Worm (Caenorhabditis elegans) whole organism, L4 larva: ENCODE measurements around the gene Y82E9BL.12.
A peak's percentile ranks its signal among the peaks of the same experiment; 100 is the strongest.

Experiments
- daf-8 ChIP-seq: fragments of 200-800 bp; sonication (Bioruptor generic); IDR thresholded peaks from 2 replicates; pipeline ENCODE4 v1.3.6; 2022; ENCODE audit warnings: missing genetic modification characterization, missing compliant biosample characterization
- duxl-1 ChIP-seq: sonication (generic microtip); optimal IDR thresholded peaks from 2 replicates; lab custom pipeline; 2016; ENCODE audit warnings: mild to moderate bottlenecking, missing genetic modification characterization, moderate library complexity, missing compliant biosample characterization; ENCODE audit not compliant: poor library complexity
- hlh-11 ChIP-seq: fragments of 200-800 bp; sonication (Bioruptor generic); optimal IDR thresholded peaks from 2 replicates; lab custom pipeline; 2018; ENCODE audit warnings: mild to moderate bottlenecking, missing genetic modification characterization, missing compliant biosample characterization
- lir-3 ChIP-seq: sonication (generic microtip); optimal IDR thresholded peaks from 2 replicates; lab custom pipeline; 2016; ENCODE audit warnings: mild to moderate bottlenecking, missing genetic modification characterization, missing compliant biosample characterization
- mdt-29 ChIP-seq: fragments of 200-800 bp; sonication (Bioruptor generic); IDR thresholded peaks from 2 replicates; pipeline ENCODE4 v1.3.6; 2022; ENCODE audit warnings: missing genetic modification reagents, missing genetic modification characterization, missing compliant biosample characterization
- unc-62 ChIP-seq, 3 experiments: fragments of 150-350 bp in 1 of 3; sonication (generic microtip); optimal IDR thresholded peaks in 2 of 3; peaks in 1 of 3; 1 replicate in 1 of 3; 2 replicates in 2 of 3; lab custom pipeline; 2014 to 2017; ENCODE audit warnings: missing biosample characterization in 3 of 3, missing genetic modification characterization in 3 of 3, missing genetic modification reagents in 3 of 3, missing genotype in 1 of 3

- TF ChIP-seq duxl-1, result no peak
- no peak for TF ChIP-seq hlh-11 (tag; lab: Kevin White, UChicago)
- no peak for TF ChIP-seq lir-3 (tag; lab: Kevin White, UChicago)
- TF ChIP-seq mdt-29, result no peak
- TF ChIP-seq unc-62 (GFP tag; optimal IDR thresholded peaks at IDR 0.05 in 1 of 2; lab: Kevin White, UChicago), result peak in 1 of 2 experiments; percentile 85
- no peak for TF ChIP-seq unc-62 (tag; optimal IDR thresholded peaks at IDR 0.05; lab: Kevin White, UChicago)
- no peak for TF ChIP-seq daf-8
Measured at ce11 chrIII:1295149-1295716, 13.8 kb upstream of the Y82E9BL.12 start, which contains the start of gene fbxa-35.
